Worm (Caenorhabditis elegans): ENCODE measurements around the gene C23G10.5.

- TF ChIP-seq him-1 (tag; optimal IDR thresholded peaks at IDR 0.05) (no peak), W03F9.2 (tag; optimal IDR thresholded peaks at IDR 0.05) (no peak)
These were observed 45.7 kb downstream of the C23G10.5 start, which contains the start of gene T12A2.21 for ce11 chrIII:6236649-6237048.
